Worm (Caenorhabditis elegans) whole organism, L4 larva: Measurements from ENCODE around the gene nas-7.

ENCODE experiments used
- D1046.2 ChIP-seq: fragments of 200-800 bp; sonication (Bioruptor generic); IDR thresholded peaks from 2 replicates; pipeline ENCODE4 v1.3.6; 2022; ENCODE audit warnings: missing genetic modification characterization, missing compliant biosample characterization
- F37D6.2 ChIP-seq: sonication (generic microtip); optimal IDR thresholded peaks from 2 replicates; lab custom pipeline; 2016; ENCODE audit warnings: mild to moderate bottlenecking, missing genetic modification characterization, missing compliant biosample characterization
- R02D3.7 ChIP-seq: fragments of 150-350 bp; sonication (generic microtip); optimal IDR thresholded peaks from 3 replicates; lab custom pipeline; 2014; ENCODE audit warnings: missing biosample characterization, missing genetic modification characterization
- ZK546.5 ChIP-seq, 2 experiments: sonication (generic microtip); optimal IDR thresholded peaks; 2 replicates each; lab custom pipeline; 2017; ENCODE audit warnings: missing biosample characterization in 2 of 2, missing genetic modification characterization in 2 of 2
- ceh-20 ChIP-seq: fragments of 200-800 bp; sonication (Bioruptor generic); IDR thresholded peaks from 2 replicates; pipeline ENCODE4 v1.3.6; 2022; ENCODE audit warnings: missing genetic modification reagents, missing genetic modification characterization, missing compliant biosample characterization
- ces-1 ChIP-seq: fragments of 150-350 bp; sonication (generic microtip); optimal IDR thresholded peaks from 4 replicates; lab custom pipeline; 2014; ENCODE audit warnings: missing biosample characterization, missing genetic modification reagents, missing genetic modification characterization
- daf-19 ChIP-seq: fragments of 200-800 bp; sonication (Bioruptor generic); conservative IDR thresholded peaks from 2 replicates; pipeline ENCODE4 v1.3.6; 2022; ENCODE audit warnings: missing genetic modification characterization, missing compliant biosample characterization
- dpl-1 ChIP-seq: fragments of 150-350 bp; optimal IDR thresholded peaks from 2 replicates; lab custom pipeline; 2014; ENCODE audit warnings: missing biosample characterization, missing genetic modification reagents, missing genetic modification characterization
- fos-1 ChIP-seq: fragments of 150-350 bp; optimal IDR thresholded peaks from 2 replicates; lab custom pipeline; 2014; ENCODE audit warnings: missing biosample characterization, missing genetic modification characterization
- nhr-11 ChIP-seq: fragments of 150-350 bp; optimal IDR thresholded peaks from 2 replicates; lab custom pipeline; 2014; ENCODE audit warnings: missing biosample characterization, missing genetic modification characterization
- nhr-237 ChIP-seq: sonication (generic microtip); optimal IDR thresholded peaks from 2 replicates; lab custom pipeline; 2017; ENCODE audit warnings: missing biosample characterization, missing genetic modification characterization
- nhr-28 ChIP-seq: fragments of 150-350 bp; optimal IDR thresholded peaks from 2 replicates; lab custom pipeline; 2014; ENCODE audit warnings: missing biosample characterization, missing genetic modification characterization
- pqm-1 ChIP-seq: sonication (generic microtip); optimal IDR thresholded peaks from 2 replicates; lab custom pipeline; 2017; ENCODE audit warnings: missing biosample characterization, missing genetic modification characterization
- unc-62 ChIP-seq, 3 experiments: fragments of 150-350 bp in 1 of 3; sonication (generic microtip); optimal IDR thresholded peaks in 2 of 3; peaks in 1 of 3; 1 replicate in 1 of 3; 2 replicates in 2 of 3; lab custom pipeline; 2014 to 2017; ENCODE audit warnings: missing biosample characterization in 3 of 3, missing genetic modification characterization in 3 of 3, missing genetic modification reagents in 3 of 3, missing genotype in 1 of 3

ce11 chrII:7352507-7352906 is 50.0 kb downstream of the nas-7 start, which contains the start of gene hsp-4:
- no peak for TF ChIP-seq D1046.2 (GFP tag; lab: Robert Waterston, UW)
- TF ChIP-seq F37D6.2 (tag; lab: Kevin White, UChicago), result no peak
- no peak for TF ChIP-seq nhr-11 (tag; lab: Kevin White, UChicago)
- no peak for TF ChIP-seq R02D3.7 (tag; lab: Kevin White, UChicago)
- TF ChIP-seq ces-1 (GFP tag; lab: Kevin White, UChicago), result no peak
- no peak for TF ChIP-seq ZK546.5 (tag; optimal IDR thresholded peaks at IDR 0.05; lab: Kevin White, UChicago)
- TF ChIP-seq fos-1 (tag; lab: Kevin White, UChicago), result no peak
- TF ChIP-seq dpl-1, result no peak
- no peak for TF ChIP-seq pqm-1
- no peak for TF ChIP-seq daf-19 (GFP tag; lab: Robert Waterston, UW)
- no peak for TF ChIP-seq nhr-237 (tag; lab: Kevin White, UChicago)
- no peak for TF ChIP-seq ceh-20 (GFP tag; lab: Robert Waterston, UW)
- peak; percentile 23 for TF ChIP-seq nhr-28 (tag; lab: Kevin White, UChicago)
- no peak for TF ChIP-seq unc-62 (GFP tag; optimal IDR thresholded peaks at IDR 0.05 in 1 of 2; lab: Kevin White, UChicago)
- TF ChIP-seq unc-62 (tag; optimal IDR thresholded peaks at IDR 0.05; lab: Kevin White, UChicago), result no peak
